Fruit fly (Drosophila melanogaster) whole organism, embryonic: ENCODE data around the gene CG15865.

ENCODE experiments used
- Abd-B ChIP-seq: fragments of 200-800 bp; sonication (Bioruptor generic); optimal IDR thresholded peaks from 2 replicates; lab custom pipeline; 2018; ENCODE audit warnings: missing biosample characterization, mild to moderate bottlenecking, missing genetic modification characterization, moderate library complexity
- B-H1 ChIP-seq: fragments of 200-800 bp; sonication (Bioruptor generic); IDR thresholded peaks from 3 replicates; pipeline ENCODE4 v1.3.6; 2022; ENCODE audit warnings: missing biosample characterization, missing genetic modification characterization
- BtbVII ChIP-seq: fragments of 200-800 bp; sonication (Bioruptor generic); optimal IDR thresholded peaks from 3 replicates; lab custom pipeline; 2017; ENCODE audit warnings: missing biosample characterization, mild to moderate bottlenecking, missing genetic modification characterization
- CG1024 ChIP-seq: fragments of 200-800 bp; sonication (Bioruptor generic); IDR thresholded peaks from 2 replicates; pipeline ENCODE4 v1.3.6; 2022; ENCODE audit warnings: missing biosample characterization, missing genetic modification characterization
- CG11696 ChIP-seq: fragments of 200-800 bp; sonication (Bioruptor generic); IDR thresholded peaks from 2 replicates; pipeline ENCODE4 v1.3.6; 2022; ENCODE audit warnings: missing biosample characterization, missing genetic modification characterization
- CG13123 ChIP-seq: fragments of 200-800 bp; sonication (Bioruptor generic); optimal IDR thresholded peaks from 2 replicates; lab custom pipeline; 2016; ENCODE audit warnings: missing biosample characterization, missing genetic modification characterization
- CG14860 ChIP-seq: fragments of 200-800 bp; sonication (Bioruptor generic); IDR thresholded peaks from 3 replicates; pipeline ENCODE4 v1.3.6; 2022; ENCODE audit warnings: missing biosample characterization, missing genetic modification characterization; ENCODE audit not compliant: partially characterized antibody
- CG15514 ChIP-seq: fragments of 200-800 bp; sonication (Bioruptor generic); optimal IDR thresholded peaks from 3 replicates; lab custom pipeline; 2017; ENCODE audit warnings: missing biosample characterization, missing genetic modification characterization, mild to moderate bottlenecking, moderate library complexity, missing genetic modification reagents
- CG17328 ChIP-seq: fragments of 200-800 bp; sonication (Bioruptor generic); IDR thresholded peaks from 2 replicates; pipeline ENCODE4 v1.3.6; 2022; ENCODE audit warnings: missing biosample characterization, missing genetic modification characterization
- CG17359 ChIP-seq: fragments of 200-800 bp; sonication (Bioruptor generic); optimal IDR thresholded peaks from 3 replicates; lab custom pipeline; 2018; ENCODE audit warnings: missing biosample characterization, mild to moderate bottlenecking, missing genetic modification characterization, moderate library complexity
- CG17385 ChIP-seq: fragments of 200-800 bp; sonication (Bioruptor generic); optimal IDR thresholded peaks from 3 replicates; lab custom pipeline; 2018; ENCODE audit warnings: missing biosample characterization, mild to moderate bottlenecking, missing genetic modification characterization
- CG18262 ChIP-seq: fragments of 200-800 bp; optimal IDR thresholded peaks from 3 replicates; lab custom pipeline; 2019; ENCODE audit warnings: missing biosample characterization, mild to moderate bottlenecking, missing genetic modification characterization, moderate library complexity
- CG18599 ChIP-seq: fragments of 200-800 bp; sonication (Bioruptor generic); optimal IDR thresholded peaks from 3 replicates; lab custom pipeline; 2017; ENCODE audit warnings: missing biosample characterization, missing genetic modification characterization, mild to moderate bottlenecking, moderate library complexity, missing genetic modification reagents
- CG2202 ChIP-seq: fragments of 200-800 bp; sonication (Bioruptor generic); optimal IDR thresholded peaks from 2 replicates; lab custom pipeline; 2018; ENCODE audit warnings: missing biosample characterization, mild to moderate bottlenecking, missing genetic modification characterization
- CG30403 ChIP-seq: fragments of 200-800 bp; sonication (Bioruptor generic); optimal IDR thresholded peaks from 3 replicates; lab custom pipeline; 2016; ENCODE audit warnings: missing biosample characterization, missing genetic modification characterization
- CG32532 ChIP-seq: fragments of 200-800 bp; sonication (Bioruptor generic); IDR thresholded peaks from 2 replicates; pipeline ENCODE4 v1.3.6; 2022; ENCODE audit warnings: missing biosample characterization, missing genetic modification characterization
- CG3995 ChIP-seq: fragments of 200-800 bp; sonication (Bioruptor generic); optimal IDR thresholded peaks from 3 replicates; lab custom pipeline; 2016; ENCODE audit warnings: missing biosample characterization, missing genetic modification characterization
- CG4707 ChIP-seq: fragments of 200-800 bp; sonication (Bioruptor generic); optimal IDR thresholded peaks from 2 replicates; lab custom pipeline; 2018; ENCODE audit warnings: missing biosample characterization, mild to moderate bottlenecking, missing genetic modification characterization, moderate library complexity
- CG7372 ChIP-seq: fragments of 200-800 bp; sonication (Bioruptor generic); IDR thresholded peaks from 2 replicates; pipeline ENCODE4 v1.3.6; 2022; ENCODE audit warnings: missing biosample characterization, missing genetic modification characterization
- CTCF ChIP-seq: fragments of 200-800 bp; sonication (Bioruptor generic); optimal IDR thresholded peaks from 2 replicates; lab custom pipeline; 2017; ENCODE audit warnings: missing biosample characterization, mild to moderate bottlenecking, missing genetic modification characterization, moderate library complexity
- D19B ChIP-seq: fragments of 200-800 bp; sonication (Bioruptor generic); optimal IDR thresholded peaks from 2 replicates; lab custom pipeline; 2017; ENCODE audit warnings: missing biosample characterization, mild to moderate bottlenecking, missing genetic modification characterization
- Elba2 ChIP-seq: fragments of 200-800 bp; sonication (Bioruptor generic); optimal IDR thresholded peaks from 3 replicates; lab custom pipeline; 2016; ENCODE audit warnings: missing biosample characterization, missing genetic modification characterization
- Ets97D ChIP-seq: fragments of 200-800 bp; sonication (Bioruptor generic); optimal IDR thresholded peaks from 3 replicates; lab custom pipeline; 2016; ENCODE audit warnings: missing biosample characterization, missing genetic modification characterization
- Jarid2 ChIP-seq: fragments of 200-800 bp; sonication (Bioruptor generic); optimal IDR thresholded peaks from 3 replicates; lab custom pipeline; 2017; ENCODE audit warnings: mild to moderate bottlenecking, missing biosample characterization, missing genetic modification reagents, missing genetic modification characterization
- Kr ChIP-seq: fragments of 200-800 bp; sonication (Bioruptor generic); optimal IDR thresholded peaks from 2 replicates; lab custom pipeline; 2017; ENCODE audit warnings: missing biosample characterization, mild to moderate bottlenecking, missing genetic modification characterization
- MTF-1 ChIP-seq: fragments of 200-800 bp; sonication (Bioruptor generic); optimal IDR thresholded peaks from 2 replicates; lab custom pipeline; 2018; ENCODE audit warnings: missing biosample characterization, mild to moderate bottlenecking, missing genetic modification characterization, borderline replicate concordance
- Med ChIP-seq: fragments of 200-800 bp; sonication (Bioruptor generic); peaks from one replicate; lab custom pipeline; 2016; ENCODE audit warnings: missing biosample characterization, missing genetic modification characterization, mild to moderate bottlenecking, inconsistent platforms, moderate library complexity
- Myb ChIP-seq: fragments of 200-800 bp; sonication (Bioruptor generic); optimal IDR thresholded peaks from 2 replicates; lab custom pipeline; 2016; ENCODE audit warnings: missing biosample characterization, missing genetic modification characterization
- Rx ChIP-seq: fragments of 200-800 bp; sonication (Bioruptor generic); IDR thresholded peaks from 2 replicates; pipeline ENCODE4 v1.3.6; 2022; ENCODE audit warnings: missing biosample characterization, missing genetic modification characterization
- Sry-δ ChIP-seq: fragments of 200-800 bp; sonication (Bioruptor generic); optimal IDR thresholded peaks from 2 replicates; lab custom pipeline; 2016; ENCODE audit warnings: missing biosample characterization, missing genetic modification characterization
- Usf ChIP-seq: fragments of 200-800 bp; sonication (Bioruptor generic); optimal IDR thresholded peaks from 2 replicates; lab custom pipeline; 2017; ENCODE audit warnings: missing genotype, missing biosample characterization, missing genetic modification characterization
- Vsx1 ChIP-seq: fragments of 200-800 bp; sonication (Bioruptor generic); optimal IDR thresholded peaks from 2 replicates; lab custom pipeline; 2017; ENCODE audit warnings: missing biosample characterization, mild to moderate bottlenecking, missing genetic modification characterization, missing genetic modification reagents
- Xbp1 ChIP-seq: fragments of 200-800 bp; sonication (Bioruptor generic); optimal IDR thresholded peaks from 3 replicates; lab custom pipeline; 2016; ENCODE audit warnings: missing biosample characterization, mild to moderate bottlenecking, missing genetic modification characterization
- ap ChIP-seq: fragments of 200-800 bp; sonication (Bioruptor generic); IDR thresholded peaks from 2 replicates; pipeline ENCODE4 v1.3.6; 2022; ENCODE audit warnings: missing biosample characterization, missing genetic modification characterization
- ash1 ChIP-seq: fragments of 200-800 bp; sonication (Bioruptor generic); optimal IDR thresholded peaks from 2 replicates; lab custom pipeline; 2018; ENCODE audit warnings: missing biosample characterization, mild to moderate bottlenecking, missing genetic modification characterization
- crp ChIP-seq, 2 experiments: fragments of 200-800 bp; sonication (Bioruptor generic); optimal IDR thresholded peaks; 2 replicates in 1 of 2; 3 replicates in 1 of 2; lab custom pipeline; 2017; ENCODE audit warnings: missing biosample characterization in 2 of 2, missing genetic modification characterization in 2 of 2, mild to moderate bottlenecking in 1 of 2, moderate library complexity in 1 of 2
- dmrt11E ChIP-seq: fragments of 200-800 bp; sonication (Bioruptor generic); optimal IDR thresholded peaks from 3 replicates; lab custom pipeline; 2018; ENCODE audit warnings: missing biosample characterization, mild to moderate bottlenecking, missing genetic modification characterization, moderate library complexity
- fd64A ChIP-seq: fragments of 200-800 bp; sonication (Bioruptor generic); optimal IDR thresholded peaks from 3 replicates; lab custom pipeline; 2018; ENCODE audit warnings: missing biosample characterization, mild to moderate bottlenecking, missing genetic modification characterization
- gem ChIP-seq: fragments of 200-800 bp; sonication (Bioruptor generic); optimal IDR thresholded peaks from 2 replicates; lab custom pipeline; 2019; ENCODE audit warnings: missing biosample characterization, mild to moderate bottlenecking, missing genetic modification characterization, moderate library complexity
- inv ChIP-seq: fragments of 200-800 bp; sonication (Bioruptor generic); IDR thresholded peaks from 2 replicates; pipeline ENCODE4 v1.3.6; 2022; ENCODE audit warnings: missing biosample characterization, missing genetic modification characterization; ENCODE audit not compliant: partially characterized antibody
- jumu ChIP-seq: fragments of 200-800 bp; sonication (Bioruptor generic); optimal IDR thresholded peaks from 3 replicates; lab custom pipeline; 2016; ENCODE audit warnings: missing biosample characterization, missing genetic modification characterization
- lov ChIP-seq, 2 experiments: fragments of 200-800 bp in 1 of 2; fragments of >200 bp in 1 of 2; sonication (Bioruptor generic) in 1 of 2; IDR thresholded peaks in 1 of 2; optimal IDR thresholded peaks in 1 of 2; 2 replicates in 1 of 2; 3 replicates in 1 of 2; pipeline versions ENCODE4 v1.3.6 to Lab custom; 2017 to 2022; ENCODE audit warnings: missing biosample characterization in 1 of 2, missing genetic modification characterization in 1 of 2
- maf-S ChIP-seq: fragments of 200-800 bp; sonication (Bioruptor generic); optimal IDR thresholded peaks from 2 replicates; lab custom pipeline; 2016; ENCODE audit warnings: missing biosample characterization, missing genetic modification characterization
- mam ChIP-seq: fragments of 200-800 bp; sonication (Bioruptor generic); optimal IDR thresholded peaks from 3 replicates; lab custom pipeline; 2016; ENCODE audit warnings: missing biosample characterization, missing genetic modification characterization
- peb ChIP-seq: fragments of 200-800 bp; sonication (Bioruptor generic); IDR thresholded peaks from 2 replicates; pipeline ENCODE4 v1.3.6; 2022; ENCODE audit warnings: missing biosample characterization, missing genetic modification characterization
- ranshi ChIP-seq: fragments of 200-800 bp; sonication (Bioruptor generic); IDR thresholded peaks from 2 replicates; pipeline ENCODE4 v1.3.6; 2022; ENCODE audit warnings: missing biosample characterization, missing genetic modification characterization
- rib ChIP-seq: fragments of 200-800 bp; sonication (Bioruptor generic); IDR thresholded peaks from 2 replicates; pipeline ENCODE4 v1.3.6; 2022; ENCODE audit warnings: missing biosample characterization, missing genetic modification characterization
- ro ChIP-seq: fragments of 200-800 bp; sonication (Bioruptor generic); IDR thresholded peaks from 2 replicates; pipeline ENCODE4 v1.3.6; 2022; ENCODE audit warnings: missing biosample characterization, missing genetic modification characterization
- ssp ChIP-seq: fragments of 200-800 bp; sonication (Bioruptor generic); IDR thresholded peaks from 2 replicates; pipeline ENCODE4 v1.3.6; 2022; ENCODE audit warnings: missing biosample characterization, missing genetic modification characterization
- tin ChIP-seq: fragments of 200-800 bp; sonication (Bioruptor generic); optimal IDR thresholded peaks from 3 replicates; lab custom pipeline; 2016; ENCODE audit warnings: missing biosample characterization, missing genetic modification characterization
- tup ChIP-seq: fragments of 200-800 bp; sonication (Bioruptor generic); optimal IDR thresholded peaks from 2 replicates; lab custom pipeline; 2016; ENCODE audit warnings: missing biosample characterization, mild to moderate bottlenecking, missing genetic modification characterization, moderate library complexity
- yki ChIP-seq: fragments of >200 bp; optimal IDR thresholded peaks from 3 replicates; lab custom pipeline; 2018

Gene CG15865

DNA sequence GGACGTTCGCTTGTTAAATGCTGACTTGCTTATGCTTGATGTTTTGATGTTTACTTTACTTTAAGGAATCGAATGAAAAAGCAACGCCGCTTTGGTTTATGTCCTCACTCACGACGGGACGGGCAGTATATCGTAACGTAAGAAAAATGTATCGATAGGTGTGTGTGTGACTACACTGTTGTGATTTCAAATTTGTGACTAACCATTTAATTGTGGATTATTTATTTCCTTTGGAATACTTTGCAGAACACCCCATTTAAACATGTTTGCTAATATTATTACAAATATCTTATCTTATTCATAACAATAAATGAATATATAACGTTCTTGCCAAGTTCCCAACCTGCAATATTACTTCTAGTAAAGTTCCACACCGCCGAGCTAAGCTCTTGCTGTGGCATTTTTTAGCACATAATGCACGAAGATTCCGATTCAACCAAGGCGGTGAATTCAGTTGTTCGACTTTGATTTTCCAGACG is 9.3 kb downstream of the CG15865 start, which contains the start of the genes Nemp and r (continued):
- TF ChIP-seq MTF-1 (GFP tag; lab: Kevin White, UChicago) = no peak
- TF ChIP-seq CG11696 (GFP tag; lab: Robert Waterston, UW) = no peak
- peak; percentile 29 for TF ChIP-seq Ets97D (GFP tag; lab: Kevin White, UChicago)
- no peak for TF ChIP-seq Elba2
- TF ChIP-seq CG32532 (GFP tag; lab: Robert Waterston, UW) = no peak
- TF ChIP-seq Vsx1 (GFP tag; lab: Kevin White, UChicago) = no peak
- TF ChIP-seq inv = peak; percentile 68
- no peak for TF ChIP-seq crp (GFP tag; optimal IDR thresholded peaks at IDR 0.05; lab: Kevin White, UChicago)
- peak; percentile 65 for TF ChIP-seq Sry-δ (GFP tag; lab: Kevin White, UChicago)
- no peak for TF ChIP-seq CG1024
- no peak for TF ChIP-seq Usf (GFP tag; lab: Kevin White, UChicago)
- TF ChIP-seq peb (GFP tag; lab: Robert Waterston, UW) = no peak
- no peak for TF ChIP-seq tin
- TF ChIP-seq CG14860 (GFP tag; lab: Robert Waterston, UW) = peak; percentile 49; the same call in 1 of the 3 replicates
- TF ChIP-seq CG17328 = no peak
- TF ChIP-seq ro (GFP tag; lab: Robert Waterston, UW) = no peak
- no peak for TF ChIP-seq Myb
- TF ChIP-seq tup (GFP tag; lab: Kevin White, UChicago) = no peak
- TF ChIP-seq ash1 (GFP tag; lab: Kevin White, UChicago) = no peak
- no peak for TF ChIP-seq maf-S (GFP tag; lab: Kevin White, UChicago)
- TF ChIP-seq Med (GFP tag; lab: Kevin White, UChicago) = no peak
- no peak for TF ChIP-seq CG18599 (GFP tag; lab: Kevin White, UChicago)
- no peak for TF ChIP-seq jumu (GFP tag; lab: Kevin White, UChicago)
- TF ChIP-seq CG3995 (GFP tag; lab: Kevin White, UChicago) = peak; percentile 95
- no peak for TF ChIP-seq CG7372 (GFP tag; lab: Robert Waterston, UW)
- TF ChIP-seq CG2202 = no peak
- TF ChIP-seq Rx (GFP tag; lab: Robert Waterston, UW) = no peak
- no peak for TF ChIP-seq CG18262
- no peak for TF ChIP-seq CG4707
- no peak for TF ChIP-seq lov (optimal IDR thresholded peaks at IDR 0.05; lab: Kevin White, UChicago)
- no peak for TF ChIP-seq lov (GFP tag; IDR thresholded peaks at IDR 0.05; lab: Robert Waterston, UW)
- no peak for TF ChIP-seq Xbp1 (GFP tag; lab: Kevin White, UChicago)
- TF ChIP-seq rib (GFP tag; lab: Robert Waterston, UW) = no peak
- no peak for TF ChIP-seq ssp (GFP tag; lab: Robert Waterston, UW)
- no peak for TF ChIP-seq gem (tag; lab: Kevin White, UChicago)
- TF ChIP-seq CG13123 (GFP tag; lab: Kevin White, UChicago) = no peak
- TF ChIP-seq Jarid2 (GFP tag; lab: Kevin White, UChicago) = no peak
- no peak for TF ChIP-seq D19B (GFP tag; lab: Kevin White, UChicago)
- TF ChIP-seq CG17385 (GFP tag; lab: Kevin White, UChicago) = no peak
- no peak for TF ChIP-seq CG30403 (GFP tag; lab: Kevin White, UChicago)
- TF ChIP-seq CG17359 (tag; lab: Kevin White, UChicago) = no peak
- TF ChIP-seq CG15514 = peak; percentile 59
- peak; percentile 65 for TF ChIP-seq CTCF (GFP tag; lab: Kevin White, UChicago)
- no peak for TF ChIP-seq BtbVII (GFP tag; lab: Kevin White, UChicago)
- peak; percentile 47 for TF ChIP-seq Abd-B (GFP tag; lab: Kevin White, UChicago)
- TF ChIP-seq yki (lab: Kevin White, UChicago) = no peak
- no peak for TF ChIP-seq fd64A (GFP tag; lab: Kevin White, UChicago)
- TF ChIP-seq mam = no peak
- no peak for TF ChIP-seq ap (GFP tag; lab: Robert Waterston, UW)
- TF ChIP-seq B-H1 (GFP tag; lab: Robert Waterston, UW) = no peak
- no peak for TF ChIP-seq dmrt11E (tag; lab: Kevin White, UChicago)
- TF ChIP-seq ranshi (GFP tag; lab: Robert Waterston, UW) = no peak
- TF ChIP-seq Kr (GFP tag; lab: Kevin White, UChicago) = no peak
